Worm (Caenorhabditis elegans): ENCODE data around the gene such-1.

The such-1 gene

ce11 chrIII:11474674-11475306 is 48.8 kb downstream of the such-1 start:
- no peak for TF ChIP-seq unc-62 (GFP tag; optimal IDR thresholded peaks at IDR 0.05)

DNA sequence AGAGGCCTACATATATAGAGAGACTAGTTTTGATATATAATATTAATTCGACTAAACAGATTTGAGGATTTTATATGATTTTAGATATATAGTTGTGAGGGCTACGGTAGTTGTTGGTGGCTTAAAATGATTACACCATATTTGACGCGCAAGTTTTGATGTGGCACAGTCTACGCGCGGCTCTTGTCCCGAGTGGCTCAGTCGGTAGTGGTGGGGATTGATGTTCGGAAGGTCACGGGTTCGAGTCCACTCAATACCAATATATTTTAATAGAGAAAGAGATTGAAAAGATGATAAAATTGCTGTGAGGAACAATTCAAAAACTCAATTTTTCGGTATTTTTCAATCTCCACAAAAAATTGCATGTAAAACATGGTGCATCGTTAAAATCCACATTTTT is 50.7 kb downstream of the such-1 start:
- TF ChIP-seq unc-62 (GFP tag; optimal IDR thresholded peaks at IDR 0.05), result no peak

- TF ChIP-seq unc-62 (GFP tag; optimal IDR thresholded peaks at IDR 0.05), result no peak
These were observed 52.2 kb downstream of the such-1 start for ce11 chrIII:11471336-11471735.

- no peak for TF ChIP-seq unc-62 (GFP tag; optimal IDR thresholded peaks at IDR 0.05)
These were observed 53.2 kb downstream of the such-1 start, which contains the start of gene bed-2 for ce11 chrIII:11470311-11470858. TSS of gene bed-2 (minus strand) at chrIII:11470808.

- no peak for TF ChIP-seq unc-62 (GFP tag; optimal IDR thresholded peaks at IDR 0.05)
These were observed 55.7 kb downstream of the such-1 start for ce11 chrIII:11467631-11468481.

- TF ChIP-seq unc-62 (GFP tag; optimal IDR thresholded peaks at IDR 0.05), result no peak
These were observed 57.0 kb downstream of the such-1 start for ce11 chrIII:11466420-11467188.

DNA sequence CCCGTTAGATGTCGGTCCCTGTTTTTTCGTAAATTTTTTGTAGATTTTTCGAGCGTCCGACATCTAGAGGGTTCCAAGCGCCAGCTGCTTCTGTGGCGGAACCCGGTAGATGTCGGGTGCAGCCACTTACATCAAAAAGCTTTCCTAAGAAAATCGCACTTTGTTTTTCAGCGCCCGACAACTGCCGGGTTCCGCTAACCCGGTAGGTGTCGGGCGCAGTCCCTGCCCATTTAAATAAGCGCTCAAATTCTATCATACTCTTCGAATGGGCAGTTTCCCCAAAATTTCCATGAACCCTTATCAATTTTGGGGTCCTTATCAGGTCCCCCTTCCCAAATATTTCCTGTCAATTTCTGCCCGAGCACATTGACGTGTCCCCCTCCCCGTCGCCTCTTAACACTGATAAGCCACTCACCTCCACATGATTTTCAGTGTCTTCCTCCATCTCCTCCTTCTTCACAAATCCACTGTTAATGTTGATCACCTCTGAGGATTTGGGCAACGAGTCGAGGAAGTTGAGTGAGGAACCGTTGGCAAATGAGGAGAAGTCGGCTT is 58.1 kb downstream of the such-1 start:
- TF ChIP-seq unc-62 (GFP tag; optimal IDR thresholded peaks at IDR 0.05), result no peak

DNA sequence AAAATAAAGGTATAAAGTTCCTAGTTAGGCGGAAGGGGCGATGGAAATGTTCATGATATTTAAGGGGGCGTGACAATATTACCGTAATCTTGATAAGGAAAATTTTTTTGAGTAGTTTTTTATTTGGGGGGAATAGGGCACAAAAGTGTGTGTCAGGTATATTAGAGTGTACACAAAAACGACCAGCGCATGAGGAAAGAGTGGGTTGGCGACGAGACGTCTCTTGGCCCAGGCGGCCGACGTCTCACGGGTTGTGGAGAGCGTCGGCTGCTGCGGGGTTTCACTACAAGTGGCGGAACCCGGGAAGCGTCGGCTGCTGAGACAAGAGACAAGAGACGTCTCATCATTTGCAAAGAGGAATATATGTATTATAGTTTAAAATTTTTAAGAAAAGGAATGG is 59.8 kb downstream of the such-1 start:
- TF ChIP-seq unc-62 (GFP tag; optimal IDR thresholded peaks at IDR 0.05), result no peak

All from whole organism, dauer.